6 fruit fly cellular contexts compared by ENCODE assay signal in the genomic region with DNA sequence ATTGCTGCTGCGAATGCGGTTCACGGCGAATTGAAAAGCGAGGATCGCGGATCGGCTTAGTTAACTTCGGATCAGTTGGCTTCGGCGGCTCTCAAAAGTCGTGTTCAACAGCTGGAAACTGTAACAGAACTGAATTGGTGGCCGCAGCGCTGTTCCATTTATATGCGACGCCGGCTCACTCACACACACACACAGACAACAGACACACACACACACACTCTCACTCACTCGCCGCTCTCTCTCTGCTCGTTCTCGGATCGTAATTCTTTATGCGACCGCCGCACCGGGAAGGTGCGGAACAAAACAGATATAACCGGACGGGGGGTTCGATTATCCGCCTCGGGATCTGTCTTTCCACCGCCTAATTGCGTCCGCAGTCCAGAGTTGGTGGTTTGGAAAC.
A peak's percentile ranks its signal among the peaks of the same experiment; 100 is the strongest.
TF ChIP-seq lines count a peak whose summit lies in the region.

Gene CG46460, minus strand, starts transcription at position 139 of the 400 bp plus-strand sequence.

- TF ChIP-seq CTCF in whole organism, embryonic (GFP tag; optimal IDR thresholded peaks at IDR 0.05; lab: Kevin White, UChicago): no peak

TF ChIP-seq in whole organism, 6 proteins besides CTCF, POLR2A, EP300 and RAD21:
- no peak for TF ChIP-seq EcR (GFP tag; optimal IDR thresholded peaks at IDR 0.05; lab: Kevin White, UChicago)
- peak; percentile 15 for TF ChIP-seq CG8478 (optimal IDR thresholded peaks at IDR 0.05; lab: Kevin White, UChicago)
- TF ChIP-seq Dll (optimal IDR thresholded peaks at IDR 0.05; lab: Kevin White, UChicago): peak; percentile 70
- no peak for TF ChIP-seq usp (GFP tag; optimal IDR thresholded peaks at IDR 0.05; lab: Kevin White, UChicago)

TF ChIP-seq in whole organism, adult, 20 proteins besides CTCF, POLR2A, EP300 and RAD21 (continues in another document):
- TF ChIP-seq CG12768 (GFP tag; optimal IDR thresholded peaks at IDR 0.05; lab: Kevin White, UChicago) (no peak), CG14711 (tag; optimal IDR thresholded peaks at IDR 0.05; lab: Kevin White, UChicago) (no peak), tj (GFP tag; optimal IDR thresholded peaks at IDR 0.05; lab: Kevin White, UChicago) (peak; percentile 25), Hr96 (GFP tag; optimal IDR thresholded peaks at IDR 0.05; lab: Kevin White, UChicago) (peak; percentile 48), bab1 (GFP tag; optimal IDR thresholded peaks at IDR 0.05; lab: Kevin White, UChicago) (peak; percentile 3), CG5204 (GFP tag; optimal IDR thresholded peaks at IDR 0.05; lab: Kevin White, UChicago) (no peak), CG33017 (tag; optimal IDR thresholded peaks at IDR 0.05; lab: Kevin White, UChicago) (no peak), toe (GFP tag; optimal IDR thresholded peaks at IDR 0.05; lab: Kevin White, UChicago) (no peak), pad (GFP tag; optimal IDR thresholded peaks at IDR 0.05; lab: Kevin White, UChicago) (no peak), Crg-1 (GFP tag; optimal IDR thresholded peaks at IDR 0.05; lab: Kevin White, UChicago) (no peak), CG1620 (GFP tag; optimal IDR thresholded peaks at IDR 0.05; lab: Kevin White, UChicago) (no peak), Clk (GFP tag; optimal IDR thresholded peaks at IDR 0.05; lab: Kevin White, UChicago) (peak; percentile 15), kay (GFP tag; lab: Kevin White, UChicago; ENCODE audit: borderline replicate concordance) (no peak), CG11617 (GFP tag; optimal IDR thresholded peaks at IDR 0.05; lab: Kevin White, UChicago) (no peak), Mnt (GFP tag; optimal IDR thresholded peaks at IDR 0.05; lab: Kevin White, UChicago) (no peak), cnc (optimal IDR thresholded peaks at IDR 0.05; lab: Kevin White, UChicago) (no peak), ovo (GFP tag; optimal IDR thresholded peaks at IDR 0.05; lab: Kevin White, UChicago) (no peak)

TF ChIP-seq in whole organism, embryonic, 481 proteins besides CTCF, POLR2A, EP300 and RAD21 (continues in another document):
- peak; percentile 11; the same call in 1 of the 2 replicates for TF ChIP-seq CG17328 (GFP tag; IDR thresholded peaks at IDR 0.05; lab: Robert Waterston, UW)
- no peak for TF ChIP-seq prd (optimal IDR thresholded peaks at IDR 0.05; lab: Kevin White, UChicago)
- TF ChIP-seq prd (GFP tag; IDR thresholded peaks at IDR 0.05; lab: Robert Waterston, UW): peak; percentile 10; the same call in 1 of the 3 replicates
- TF ChIP-seq kni (GFP tag; optimal IDR thresholded peaks at IDR 0.05; lab: Kevin White, UChicago): peak; percentile 58
- TF ChIP-seq pum (GFP tag; optimal IDR thresholded peaks at IDR 0.05; lab: Kevin White, UChicago): no peak
- TF ChIP-seq CG6765 (GFP tag; optimal IDR thresholded peaks at IDR 0.05; lab: Kevin White, UChicago): no peak
- peak; percentile 22 for TF ChIP-seq HLHmδ (GFP tag; optimal IDR thresholded peaks at IDR 0.05; lab: Kevin White, UChicago)
- TF ChIP-seq amos (GFP tag; IDR thresholded peaks at IDR 0.05; lab: Robert Waterston, UW; ENCODE audit: partially characterized antibody): peak; percentile 19; the same call in 1 of the 2 replicates
- TF ChIP-seq HmgZ (tag; optimal IDR thresholded peaks at IDR 0.05; lab: Kevin White, UChicago): peak; percentile 4
- peak; percentile 39; the same call in 1 of the 2 replicates for TF ChIP-seq CG4360 (GFP tag; IDR thresholded peaks at IDR 0.05; lab: Robert Waterston, UW)
- no peak for TF ChIP-seq ato (GFP tag; IDR thresholded peaks at IDR 0.05; lab: Robert Waterston, UW; ENCODE audit: partially characterized antibody)
- TF ChIP-seq ATbp (GFP tag; optimal IDR thresholded peaks at IDR 0.05; lab: Kevin White, UChicago): no peak
- no peak for TF ChIP-seq pho (GFP tag; optimal IDR thresholded peaks at IDR 0.05; lab: Kevin White, UChicago)
- peak; percentile 32 for TF ChIP-seq CG9727 (GFP tag; optimal IDR thresholded peaks at IDR 0.05; lab: Kevin White, UChicago)
- peak; percentile 45 for TF ChIP-seq nom (GFP tag; optimal IDR thresholded peaks at IDR 0.05; lab: Kevin White, UChicago)
- peak; percentile 19 for TF ChIP-seq lab (GFP tag; optimal IDR thresholded peaks at IDR 0.05; lab: Kevin White, UChicago)

TF ChIP-seq in whole organism, prepupa, 60 proteins besides CTCF, POLR2A, EP300 and RAD21 (continues in another document):
- TF ChIP-seq CG3919 (GFP tag; optimal IDR thresholded peaks at IDR 0.05; lab: Kevin White, UChicago) (no peak), dsx (GFP tag; optimal IDR thresholded peaks at IDR 0.05; lab: Kevin White, UChicago; ENCODE audit: poor library complexity, severe bottlenecking) (no peak), Sox102F (GFP tag; optimal IDR thresholded peaks at IDR 0.05; lab: Kevin White, UChicago) (peak; percentile 26), spab (GFP tag; optimal IDR thresholded peaks at IDR 0.05; lab: Kevin White, UChicago) (no peak), fd85E (GFP tag; optimal IDR thresholded peaks at IDR 0.05; lab: Kevin White, UChicago) (no peak), Sox15 (GFP tag; optimal IDR thresholded peaks at IDR 0.05; lab: Kevin White, UChicago) (no peak), CG11762 (GFP tag; optimal IDR thresholded peaks at IDR 0.05; lab: Kevin White, UChicago; ENCODE audit: insufficient read depth) (no peak), CG15336 (GFP tag; IDR thresholded peaks at IDR 0.05; lab: Robert Waterston, UW) (no peak), eg (GFP tag; IDR thresholded peaks at IDR 0.05; lab: Robert Waterston, UW) (peak; percentile 45; the same call in 1 of the 3 replicates), topi (GFP tag; optimal IDR thresholded peaks at IDR 0.05; lab: Kevin White, UChicago) (peak; percentile 11), CG8632 (GFP tag; optimal IDR thresholded peaks at IDR 0.05; lab: Kevin White, UChicago) (no peak), Eip75B (GFP tag; optimal IDR thresholded peaks at IDR 0.05; lab: Kevin White, UChicago) (peak; percentile 31), CG3032 (tag; optimal IDR thresholded peaks at IDR 0.05; lab: Kevin White, UChicago) (peak; percentile 4), Met (GFP tag; optimal IDR thresholded peaks at IDR 0.05; lab: Kevin White, UChicago) (peak; percentile 36), ss (GFP tag; optimal IDR thresholded peaks at IDR 0.05; lab: Kevin White, UChicago) (peak in 1 of 2 experiments; percentile 7), dac (GFP tag; optimal IDR thresholded peaks at IDR 0.05; lab: Kevin White, UChicago) (no peak), lz (GFP tag; optimal IDR thresholded peaks at IDR 0.05; lab: Kevin White, UChicago) (peak; percentile 49)

TF ChIP-seq in whole organism, pupa, 21 proteins besides CTCF, POLR2A, EP300 and RAD21:
- TF ChIP-seq Snoo (tag; optimal IDR thresholded peaks at IDR 0.05; lab: Kevin White, UChicago): no peak
- TF ChIP-seq gl (tag; optimal IDR thresholded peaks at IDR 0.05; lab: Kevin White, UChicago): no peak
- TF ChIP-seq Ets98B (GFP tag; IDR thresholded peaks at IDR 0.05; lab: Robert Waterston, UW): peak; percentile 49; the same call in 1 of the 2 replicates
- peak; percentile 8 for TF ChIP-seq CG14655 (GFP tag; optimal IDR thresholded peaks at IDR 0.05; lab: Kevin White, UChicago)
- TF ChIP-seq CG4496 (GFP tag; IDR thresholded peaks at IDR 0.05; lab: Robert Waterston, UW): peak; percentile 42; the same call in 1 of the 3 replicates
- TF ChIP-seq CG8159 (tag; optimal IDR thresholded peaks at IDR 0.05; lab: Kevin White, UChicago): peak; percentile 42
- TF ChIP-seq CG32121 (GFP tag; IDR thresholded peaks at IDR 0.05; lab: Robert Waterston, UW): peak; percentile 31; the same call in 1 of the 2 replicates
- no peak for TF ChIP-seq CG34367 (tag; optimal IDR thresholded peaks at IDR 0.05; lab: Kevin White, UChicago)
- TF ChIP-seq CG13204 (GFP tag; optimal IDR thresholded peaks at IDR 0.05; lab: Kevin White, UChicago): peak; percentile 64
- TF ChIP-seq fd96Ca (GFP tag; IDR thresholded peaks at IDR 0.05; lab: Robert Waterston, UW): no peak; the same call in 2 of the 3 replicates
- peak; percentile 67 for TF ChIP-seq EcR (GFP tag; optimal IDR thresholded peaks at IDR 0.05; lab: Kevin White, UChicago)
- peak; percentile 43; the same call in 1 of the 2 replicates for TF ChIP-seq CG12605 (GFP tag; IDR thresholded peaks at IDR 0.05; lab: Robert Waterston, UW)
- no peak for TF ChIP-seq CG9948 (tag; optimal IDR thresholded peaks at IDR 0.05; lab: Kevin White, UChicago)
- TF ChIP-seq CG10348 (GFP tag; IDR thresholded peaks at IDR 0.05; lab: Robert Waterston, UW): no peak
- TF ChIP-seq CG15710 (tag; optimal IDR thresholded peaks at IDR 0.05; lab: Kevin White, UChicago): peak; percentile 31

TF ChIP-seq in whole organism, wandering third instar larva, 38 proteins besides CTCF, POLR2A, EP300 and RAD21 (continues in another document):
- TF ChIP-seq h (GFP tag; optimal IDR thresholded peaks at IDR 0.05; lab: Kevin White, UChicago) (peak; percentile 31), brk (GFP tag; optimal IDR thresholded peaks at IDR 0.05; lab: Kevin White, UChicago) (no peak), Jra (GFP tag; optimal IDR thresholded peaks at IDR 0.05; lab: Kevin White, UChicago) (no peak), lola (GFP tag; optimal IDR thresholded peaks at IDR 0.05; lab: Kevin White, UChicago) (no peak), CrebA (GFP tag; optimal IDR thresholded peaks at IDR 0.05; lab: Kevin White, UChicago; ENCODE audit: borderline replicate concordance) (no peak), tai (GFP tag; optimal IDR thresholded peaks at IDR 0.05; lab: Kevin White, UChicago) (no peak), woc (GFP tag; optimal IDR thresholded peaks at IDR 0.05; lab: Kevin White, UChicago) (no peak), usp (GFP tag; optimal IDR thresholded peaks at IDR 0.05; lab: Kevin White, UChicago) (no peak), foxo (GFP tag; optimal IDR thresholded peaks at IDR 0.05; lab: Kevin White, UChicago) (peak in 1 of 2 experiments; percentile 47), psq (GFP tag; optimal IDR thresholded peaks at IDR 0.05; lab: Kevin White, UChicago) (no peak), OdsH (GFP tag; optimal IDR thresholded peaks at IDR 0.05; lab: Kevin White, UChicago) (no peak), dsf (GFP tag; optimal IDR thresholded peaks at IDR 0.05; lab: Kevin White, UChicago; ENCODE audit: borderline replicate concordance) (no peak), dmrt93B (GFP tag; optimal IDR thresholded peaks at IDR 0.05; lab: Kevin White, UChicago) (peak; percentile 13), CG9705 (GFP tag; optimal IDR thresholded peaks at IDR 0.05; lab: Kevin White, UChicago) (no peak), GATAd (GFP tag; optimal IDR thresholded peaks at IDR 0.05; lab: Kevin White, UChicago) (no peak), Dif (GFP tag; optimal IDR thresholded peaks at IDR 0.05; lab: Kevin White, UChicago; ENCODE audit: partially characterized antibody) (peak; percentile 25), Mio (GFP tag; optimal IDR thresholded peaks at IDR 0.05; lab: Kevin White, UChicago) (no peak), jim (GFP tag; optimal IDR thresholded peaks at IDR 0.05; lab: Kevin White, UChicago) (no peak), Sp1 (GFP tag; optimal IDR thresholded peaks at IDR 0.05; lab: Kevin White, UChicago) (no peak), Myc (optimal IDR thresholded peaks at IDR 0.05; lab: Kevin White, UChicago) (no peak), Rel (GFP tag; optimal IDR thresholded peaks at IDR 0.05; lab: Kevin White, UChicago) (no peak), Rel (tag; optimal IDR thresholded peaks at IDR 0.05; lab: Kevin White, UChicago) (peak; percentile 58), sv (GFP tag; optimal IDR thresholded peaks at IDR 0.05; lab: Kevin White, UChicago) (no peak), fru (GFP tag; optimal IDR thresholded peaks at IDR 0.05; lab: Kevin White, UChicago) (peak; percentile 38)
